Fruit fly (Drosophila melanogaster) whole organism: ENCODE measurements around the gene Aos1.
A peak's percentile ranks its signal among the peaks of the same experiment; 100 is the strongest.

ENCODE experiments used
- CG8478 ChIP-seq: fragments of >200 bp; optimal IDR thresholded peaks from 2 replicates; lab custom pipeline; 2018; ENCODE audit warnings: inconsistent platforms
- Dll ChIP-seq: fragments of >200 bp; optimal IDR thresholded peaks from 2 replicates; lab custom pipeline; 2017
- EcR ChIP-seq, 2 experiments: fragments of >200 bp; optimal IDR thresholded peaks; 2 replicates each; lab custom pipeline; 2017; ENCODE audit warnings: missing biosample characterization in 2 of 2, missing genetic modification characterization in 2 of 2, missing genetic modification reagents in 2 of 2
- pan ChIP-seq: fragments of >200 bp; optimal IDR thresholded peaks from 2 replicates; lab custom pipeline; 2017
- psq ChIP-seq: fragments of >200 bp; optimal IDR thresholded peaks from 2 replicates; lab custom pipeline; 2017
- usp ChIP-seq: fragments of >200 bp; optimal IDR thresholded peaks from 2 replicates; lab custom pipeline; 2017; ENCODE audit warnings: missing biosample characterization, missing genetic modification characterization, mixed read lengths

Gene Aos1

DNA sequence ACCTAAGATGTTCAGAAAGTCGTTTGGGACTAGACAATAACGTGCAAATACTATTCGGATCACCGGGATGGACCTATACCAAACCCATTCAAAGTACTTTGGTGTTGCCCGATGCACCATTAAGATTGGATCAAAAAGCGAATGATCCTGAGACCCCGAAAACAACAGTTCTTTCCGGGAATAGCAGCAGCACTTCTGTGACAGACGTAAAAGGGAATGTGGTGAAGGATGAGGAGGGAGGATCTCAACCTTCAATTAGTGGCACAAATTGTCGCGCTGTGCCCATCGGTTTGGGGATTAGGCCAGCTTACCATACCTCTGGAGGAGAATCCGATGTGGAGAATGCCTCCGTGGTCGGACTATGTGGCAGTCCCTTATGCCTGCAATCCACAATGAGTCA is 14.7 kb upstream of the Aos1 start:
- TF ChIP-seq psq (no peak), CG8478 (no peak), pan (no peak), EcR (GFP tag; optimal IDR thresholded peaks at IDR 0.05; lab: Kevin White, UChicago) (no peak), Dll (no peak), usp (GFP tag; lab: Kevin White, UChicago) (no peak)

- no peak for TF ChIP-seq psq
- no peak for TF ChIP-seq Dll
- TF ChIP-seq CG8478: no peak
- TF ChIP-seq EcR (GFP tag; optimal IDR thresholded peaks at IDR 0.05; lab: Kevin White, UChicago): no peak
- no peak for TF ChIP-seq pan
- TF ChIP-seq usp (GFP tag; lab: Kevin White, UChicago): no peak
Measured at dm6 chr3R:12447353-12447752, 13.7 kb upstream of the Aos1 start, which contains the start of gene vrs. TSS of gene vrs (plus strand) at chr3R:12447653.

DNA sequence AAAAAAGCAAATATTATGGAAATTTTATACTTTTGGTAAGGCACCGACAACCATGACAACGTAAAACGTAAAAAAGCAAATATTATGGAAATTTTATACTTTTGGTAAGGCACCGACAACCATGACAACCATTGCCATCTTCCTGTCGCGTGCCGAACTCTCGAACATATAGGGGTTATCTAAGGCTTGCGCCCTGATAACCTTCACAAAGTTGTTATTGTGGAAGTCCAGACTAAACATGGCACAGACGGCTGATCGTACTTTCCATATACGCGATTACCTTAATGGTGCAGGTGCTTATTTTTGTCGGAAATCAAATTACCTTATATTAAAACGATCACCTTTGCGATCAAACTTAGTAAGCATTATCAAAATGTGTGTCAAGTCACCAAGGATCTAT is 11.8 kb upstream of the Aos1 start:
- TF ChIP-seq pan (no peak), Dll (no peak), psq (no peak), usp (GFP tag; lab: Kevin White, UChicago) (no peak), CG8478 (no peak)

- TF ChIP-seq psq (no peak), CG8478 (no peak), Dll (no peak), usp (GFP tag; lab: Kevin White, UChicago) (no peak), EcR (GFP tag; optimal IDR thresholded peaks at IDR 0.05; lab: Kevin White, UChicago) (no peak), pan (no peak)
Measured at dm6 chr3R:12443769-12444168, 10.1 kb upstream of the Aos1 start.

- TF ChIP-seq CG8478 (peak; percentile 7), usp (GFP tag; lab: Kevin White, UChicago) (no peak)
Measured at dm6 chr3R:12442601-12443533, 9.2 kb upstream of the Aos1 start.

DNA sequence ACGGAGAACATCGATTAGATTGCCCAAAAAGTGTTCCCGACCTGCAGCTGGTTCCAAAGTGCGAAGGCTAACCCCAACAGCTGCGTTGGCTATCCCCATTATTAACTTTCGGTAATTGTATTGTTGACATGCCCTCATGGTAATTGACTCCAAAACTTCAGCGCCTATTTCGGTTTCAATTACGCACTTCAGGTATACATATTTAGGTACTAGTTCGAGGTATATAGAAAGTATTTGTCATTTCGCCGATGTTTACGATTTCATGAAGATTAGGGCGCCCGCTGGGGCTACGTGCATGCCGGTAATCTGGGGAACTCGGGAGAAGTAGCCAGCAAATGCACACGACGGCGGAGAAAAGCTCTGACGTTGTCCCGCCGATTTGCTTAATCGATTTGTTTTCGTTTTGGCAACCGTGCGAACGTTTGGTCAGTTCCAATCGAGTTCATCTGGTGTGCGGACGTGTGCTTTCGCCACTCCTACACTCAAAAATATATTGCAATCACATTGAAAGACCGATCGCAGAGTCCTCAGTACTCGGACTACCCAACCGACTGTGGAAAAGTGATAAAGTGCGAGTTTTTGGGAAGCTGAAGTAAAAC is 7.5 kb upstream of the Aos1 start:
- TF ChIP-seq pan (no peak), psq (no peak), CG8478 (no peak), EcR (GFP tag; optimal IDR thresholded peaks at IDR 0.05; lab: Kevin White, UChicago) (no peak), usp (GFP tag; lab: Kevin White, UChicago) (no peak), Dll (no peak)

- TF ChIP-seq psq (no peak), CG8478 (no peak), EcR (GFP tag; optimal IDR thresholded peaks at IDR 0.05; lab: Kevin White, UChicago) (no peak), Dll (no peak), usp (GFP tag; lab: Kevin White, UChicago) (no peak), pan (no peak)
Measured at dm6 chr3R:12439401-12440143, 6.0 kb upstream of the Aos1 start, which contains the start of gene Desat1. TSS of gene Desat1 (plus strand) at chr3R:12439600.

- TF ChIP-seq pan (no peak), Dll (no peak), EcR (GFP tag; optimal IDR thresholded peaks at IDR 0.05; lab: Kevin White, UChicago) (no peak), psq (no peak), CG8478 (no peak), usp (GFP tag; lab: Kevin White, UChicago) (no peak)
Measured at dm6 chr3R:12439039-12439400, 5.4 kb upstream of the Aos1 start, which contains the start of the genes CG17207 and CG46427. TSS of gene CG17207 (minus strand) at chr3R:12439139. TSS of gene CG46427 (minus strand) at chr3R:12439139.

dm6 chr3R:12435948-12436347 is 2.3 kb upstream of the Aos1 start, which contains the start of gene Desat2:
TSS of gene Desat2 (plus strand) at chr3R:12436248.
- no peak for TF ChIP-seq psq
- TF ChIP-seq CG8478: no peak
- TF ChIP-seq EcR (GFP tag; optimal IDR thresholded peaks at IDR 0.05; lab: Kevin White, UChicago): no peak
- TF ChIP-seq usp (GFP tag; lab: Kevin White, UChicago): no peak
- no peak for TF ChIP-seq pan
- TF ChIP-seq Dll: no peak

dm6 chr3R:12431030-12431489 is 2.6 kb downstream of the Aos1 start, which contains the start of gene Prosalpha2:
TSS of gene Prosalpha2 (plus strand) at chr3R:12431321.
- TF ChIP-seq pan (no peak), CG8478 (no peak), Dll (no peak), EcR (GFP tag; optimal IDR thresholded peaks at IDR 0.05; lab: Kevin White, UChicago) (no peak), psq (no peak), usp (GFP tag; lab: Kevin White, UChicago) (no peak)

dm6 chr3R:12429120-12429610 is 4.5 kb downstream of the Aos1 start, which contains the start of the genes CG5641 and CG5245:
TSS of gene CG5641 (minus strand) at chr3R:12429282.
TSS of gene CG5245 (plus strand) at chr3R:12429560.
- no peak for TF ChIP-seq psq
- no peak for TF ChIP-seq EcR (GFP tag; optimal IDR thresholded peaks at IDR 0.05; lab: Kevin White, UChicago)
- TF ChIP-seq pan: no peak
- TF ChIP-seq CG8478: no peak
- TF ChIP-seq Dll: no peak

- TF ChIP-seq psq: no peak
- no peak for TF ChIP-seq EcR (GFP tag; optimal IDR thresholded peaks at IDR 0.05; lab: Kevin White, UChicago)
- TF ChIP-seq pan: no peak
Measured at dm6 chr3R:12426310-12426653, 7.3 kb downstream of the Aos1 start, which contains the start of gene NANS. TSS of gene NANS (plus strand) at chr3R:12426578.
